Fruit fly (Drosophila melanogaster) whole organism, embryonic: ENCODE data around the gene CG43245.

ENCODE experiments used
- Atf-2 ChIP-seq: fragments of 200-800 bp; sonication (Bioruptor generic); optimal IDR thresholded peaks from 2 replicates; lab custom pipeline; 2016; ENCODE audit warnings: missing biosample characterization, missing genetic modification characterization
- CG11723 ChIP-seq: fragments of 200-800 bp; sonication (Bioruptor generic); optimal IDR thresholded peaks from 2 replicates; lab custom pipeline; 2017; ENCODE audit warnings: missing biosample characterization, mild to moderate bottlenecking, missing genetic modification characterization
- CG12104 ChIP-seq: fragments of 200-800 bp; sonication (Bioruptor generic); optimal IDR thresholded peaks from 3 replicates; lab custom pipeline; 2016; ENCODE audit warnings: missing biosample characterization, missing genetic modification characterization
- CG12391 ChIP-seq: fragments of 200-800 bp; sonication (Bioruptor generic); optimal IDR thresholded peaks from 3 replicates; lab custom pipeline; 2018; ENCODE audit warnings: missing biosample characterization, mild to moderate bottlenecking, missing genetic modification characterization, moderate library complexity
- CG13424 ChIP-seq: fragments of 200-800 bp; sonication (Bioruptor generic); optimal IDR thresholded peaks from 2 replicates; lab custom pipeline; 2019; ENCODE audit warnings: missing biosample characterization, mild to moderate bottlenecking, missing genetic modification characterization, moderate library complexity
- CG13624 ChIP-seq: fragments of 200-800 bp; sonication (Bioruptor generic); optimal IDR thresholded peaks from 2 replicates; lab custom pipeline; 2016; ENCODE audit warnings: missing biosample characterization, missing genetic modification characterization
- CG1529 ChIP-seq: fragments of 200-800 bp; sonication (Bioruptor generic); optimal IDR thresholded peaks from 3 replicates; lab custom pipeline; 2018; ENCODE audit warnings: missing biosample characterization, missing genetic modification characterization
- CG15601 ChIP-seq: fragments of 200-800 bp; sonication (Bioruptor generic); optimal IDR thresholded peaks from 3 replicates; lab custom pipeline; 2019; ENCODE audit warnings: missing biosample characterization, mild to moderate bottlenecking, missing genetic modification characterization, moderate library complexity
- CG1603 ChIP-seq: fragments of 200-800 bp; sonication (Bioruptor generic); optimal IDR thresholded peaks from 2 replicates; lab custom pipeline; 2019; ENCODE audit warnings: missing biosample characterization, mild to moderate bottlenecking, missing genetic modification characterization, moderate library complexity
- CG17328 ChIP-seq: fragments of 200-800 bp; sonication (Bioruptor generic); IDR thresholded peaks from 2 replicates; pipeline ENCODE4 v1.3.6; 2022; ENCODE audit warnings: missing biosample characterization, missing genetic modification characterization
- CG18011 ChIP-seq: fragments of 200-800 bp; sonication (Bioruptor generic); optimal IDR thresholded peaks from 2 replicates; lab custom pipeline; 2017; ENCODE audit warnings: missing biosample characterization, missing genetic modification characterization, mild to moderate bottlenecking, moderate library complexity, missing genotype
- CG2875 ChIP-seq: fragments of 200-800 bp; sonication (Bioruptor generic); optimal IDR thresholded peaks from 2 replicates; lab custom pipeline; 2017; ENCODE audit warnings: missing biosample characterization, mild to moderate bottlenecking, missing genetic modification characterization, missing genetic modification reagents
- CG3281 ChIP-seq: fragments of 200-800 bp; sonication (Bioruptor generic); optimal IDR thresholded peaks from 3 replicates; lab custom pipeline; 2017; ENCODE audit warnings: missing biosample characterization, mild to moderate bottlenecking, missing genetic modification characterization
- CG4820 ChIP-seq: fragments of 200-800 bp; sonication (Bioruptor generic); optimal IDR thresholded peaks from 3 replicates; lab custom pipeline; 2016; ENCODE audit warnings: missing biosample characterization, missing genetic modification characterization
- CG6175 ChIP-seq: fragments of 200-800 bp; sonication (Bioruptor generic); IDR thresholded peaks from 3 replicates; pipeline ENCODE4 v1.3.6; 2022; ENCODE audit warnings: missing biosample characterization, missing genetic modification characterization
- CG7357 ChIP-seq: fragments of 200-800 bp; sonication (Bioruptor generic); IDR thresholded peaks from 3 replicates; pipeline ENCODE4 v1.3.6; 2022; ENCODE audit warnings: missing biosample characterization, missing genetic modification characterization
- CG7556 ChIP-seq: fragments of 200-800 bp; sonication (Bioruptor generic); optimal IDR thresholded peaks from 2 replicates; lab custom pipeline; 2017; ENCODE audit warnings: missing biosample characterization, mild to moderate bottlenecking, missing genetic modification characterization
- CG7839 ChIP-seq: fragments of 200-800 bp; sonication (Bioruptor generic); optimal IDR thresholded peaks from 3 replicates; lab custom pipeline; 2018; ENCODE audit warnings: missing biosample characterization, mild to moderate bottlenecking, missing genetic modification characterization, moderate library complexity
- CG8089 ChIP-seq: fragments of 200-800 bp; sonication (Bioruptor generic); optimal IDR thresholded peaks from 3 replicates; lab custom pipeline; 2016; ENCODE audit warnings: missing biosample characterization, missing genetic modification characterization
- CG9215 ChIP-seq: fragments of 200-800 bp; sonication (Bioruptor generic); IDR thresholded peaks from 2 replicates; pipeline ENCODE4 v1.3.6; 2022; ENCODE audit warnings: missing biosample characterization, missing genetic modification characterization
- CG9797 ChIP-seq: fragments of 200-800 bp; sonication (Bioruptor generic); optimal IDR thresholded peaks from 3 replicates; lab custom pipeline; 2018; ENCODE audit warnings: missing biosample characterization, mild to moderate bottlenecking, missing genetic modification characterization
- CkIIα-i1 ChIP-seq: fragments of 200-800 bp; sonication (Bioruptor generic); IDR thresholded peaks from 2 replicates; pipeline ENCODE4 v1.3.6; 2022; ENCODE audit warnings: missing biosample characterization, missing genetic modification characterization
- CrebB ChIP-seq: fragments of 200-800 bp; sonication (Bioruptor generic); optimal IDR thresholded peaks from 3 replicates; lab custom pipeline; 2018; ENCODE audit warnings: missing biosample characterization, mild to moderate bottlenecking, missing genetic modification characterization
- Doc2 ChIP-seq: fragments of 200-800 bp; sonication (Bioruptor generic); IDR thresholded peaks from 2 replicates; pipeline ENCODE4 v1.3.6; 2022; ENCODE audit warnings: missing biosample characterization, missing genetic modification characterization
- E2f1 ChIP-seq: fragments of 200-800 bp; sonication (Bioruptor generic); IDR thresholded peaks from 2 replicates; pipeline ENCODE4 v1.3.6; 2022; ENCODE audit warnings: missing biosample characterization, missing genetic modification characterization
- HmgD ChIP-seq: fragments of 200-800 bp; sonication (Bioruptor generic); optimal IDR thresholded peaks from 3 replicates; lab custom pipeline; 2016; ENCODE audit warnings: missing biosample characterization, missing genetic modification characterization
- Lpt ChIP-seq: fragments of >200 bp; optimal IDR thresholded peaks from 2 replicates; lab custom pipeline; 2018; ENCODE audit warnings: missing biosample characterization, missing genetic modification characterization
- Med ChIP-seq: fragments of 200-800 bp; sonication (Bioruptor generic); peaks from one replicate; lab custom pipeline; 2016; ENCODE audit warnings: missing biosample characterization, missing genetic modification characterization, mild to moderate bottlenecking, inconsistent platforms, moderate library complexity
- Poxn ChIP-seq: fragments of 200-800 bp; sonication (Bioruptor generic); IDR thresholded peaks from 2 replicates; pipeline ENCODE4 v1.3.6; 2022; ENCODE audit warnings: missing biosample characterization, missing genetic modification characterization
- Xrp1 ChIP-seq: fragments of 200-800 bp; sonication (Bioruptor generic); IDR thresholded peaks from 2 replicates; pipeline ENCODE4 v1.3.6; 2022; ENCODE audit warnings: missing biosample characterization, missing genetic modification characterization
- abd-A ChIP-seq: fragments of 200-800 bp; sonication (Bioruptor generic); optimal IDR thresholded peaks from 3 replicates; lab custom pipeline; 2019; ENCODE audit warnings: missing biosample characterization, mild to moderate bottlenecking, missing genetic modification characterization, moderate library complexity
- ap ChIP-seq: fragments of 200-800 bp; sonication (Bioruptor generic); IDR thresholded peaks from 2 replicates; pipeline ENCODE4 v1.3.6; 2022; ENCODE audit warnings: missing biosample characterization, missing genetic modification characterization
- bab2 ChIP-seq: fragments of 200-800 bp; sonication (Bioruptor generic); optimal IDR thresholded peaks from 2 replicates; lab custom pipeline; 2016; ENCODE audit warnings: missing biosample characterization, missing genetic modification characterization
- chif ChIP-seq, 2 experiments: fragments of 200-800 bp; sonication (Bioruptor generic); optimal IDR thresholded peaks; 3 replicates each; lab custom pipeline; 2016; ENCODE audit warnings: missing biosample characterization in 2 of 2, missing genetic modification characterization in 2 of 2
- fd96Cb ChIP-seq: fragments of 200-800 bp; sonication (Bioruptor generic); optimal IDR thresholded peaks from 2 replicates; lab custom pipeline; 2018; ENCODE audit warnings: missing biosample characterization, mild to moderate bottlenecking, missing genetic modification characterization, moderate library complexity
- grau ChIP-seq: fragments of 200-800 bp; optimal IDR thresholded peaks from 3 replicates; lab custom pipeline; 2019; ENCODE audit warnings: missing biosample characterization, mild to moderate bottlenecking, missing genetic modification characterization, moderate library complexity
- hkb ChIP-seq, 2 experiments: fragments of 200-800 bp in 1 of 2; fragments of >200 bp in 1 of 2; sonication (Bioruptor generic) in 1 of 2; IDR thresholded peaks in 1 of 2; optimal IDR thresholded peaks in 1 of 2; 2 replicates each; pipeline versions ENCODE4 v1.3.6 to Lab custom; 2017 to 2022; ENCODE audit warnings: missing biosample characterization in 1 of 2, missing genetic modification characterization in 1 of 2
- lmd ChIP-seq: fragments of 200-800 bp; sonication (Bioruptor generic); IDR thresholded peaks from 2 replicates; pipeline ENCODE4 v1.3.6; 2022; ENCODE audit warnings: missing biosample characterization, missing genetic modification characterization
- mirr ChIP-seq: fragments of 200-800 bp; sonication (Bioruptor generic); optimal IDR thresholded peaks from 3 replicates; lab custom pipeline; 2018; ENCODE audit warnings: missing biosample characterization, mild to moderate bottlenecking, missing genetic modification characterization
- org-1 ChIP-seq: fragments of 200-800 bp; sonication (Bioruptor generic); optimal IDR thresholded peaks from 2 replicates; lab custom pipeline; 2017; ENCODE audit warnings: missing biosample characterization, missing genetic modification characterization
- sd ChIP-seq: fragments of 200-800 bp; sonication (Bioruptor generic); optimal IDR thresholded peaks from 3 replicates; lab custom pipeline; 2018; ENCODE audit warnings: missing biosample characterization, mild to moderate bottlenecking, missing genetic modification characterization, moderate library complexity
- sisA ChIP-seq: fragments of 200-800 bp; sonication (Bioruptor generic); IDR thresholded peaks from 2 replicates; pipeline ENCODE4 v1.3.6; 2022; ENCODE audit warnings: missing biosample characterization, missing genetic modification characterization
- so ChIP-seq: fragments of 200-800 bp; sonication (Bioruptor generic); IDR thresholded peaks from 3 replicates; pipeline ENCODE4 v1.3.6; 2022; ENCODE audit warnings: missing biosample characterization, missing genetic modification characterization
- stwl ChIP-seq: fragments of 200-800 bp; sonication (Bioruptor generic); optimal IDR thresholded peaks from 3 replicates; lab custom pipeline; 2018; ENCODE audit warnings: missing biosample characterization, mild to moderate bottlenecking, missing genetic modification characterization, moderate library complexity
- tap ChIP-seq: fragments of 200-800 bp; optimal IDR thresholded peaks from 3 replicates; lab custom pipeline; 2019; ENCODE audit warnings: missing biosample characterization, mild to moderate bottlenecking, missing genetic modification characterization, moderate library complexity
- tgo ChIP-seq: fragments of 200-800 bp; sonication (Bioruptor generic); IDR thresholded peaks from 3 replicates; pipeline ENCODE4 v1.3.6; 2022; ENCODE audit warnings: missing biosample characterization, missing genetic modification characterization
- toy ChIP-seq: fragments of 200-800 bp; sonication (Bioruptor generic); IDR thresholded peaks from 2 replicates; pipeline ENCODE4 v1.3.6; 2022; ENCODE audit warnings: missing biosample characterization, missing genetic modification characterization
- trem ChIP-seq: fragments of 200-800 bp; optimal IDR thresholded peaks from 3 replicates; lab custom pipeline; 2019; ENCODE audit warnings: missing biosample characterization, mild to moderate bottlenecking, missing genetic modification characterization, moderate library complexity
- wor ChIP-seq: fragments of 200-800 bp; sonication (Bioruptor generic); IDR thresholded peaks from 2 replicates; pipeline ENCODE4 v1.3.6; 2022; ENCODE audit warnings: missing biosample characterization, missing genetic modification characterization
- yki ChIP-seq: fragments of >200 bp; optimal IDR thresholded peaks from 3 replicates; lab custom pipeline; 2018

CG43245 gene

DNA sequence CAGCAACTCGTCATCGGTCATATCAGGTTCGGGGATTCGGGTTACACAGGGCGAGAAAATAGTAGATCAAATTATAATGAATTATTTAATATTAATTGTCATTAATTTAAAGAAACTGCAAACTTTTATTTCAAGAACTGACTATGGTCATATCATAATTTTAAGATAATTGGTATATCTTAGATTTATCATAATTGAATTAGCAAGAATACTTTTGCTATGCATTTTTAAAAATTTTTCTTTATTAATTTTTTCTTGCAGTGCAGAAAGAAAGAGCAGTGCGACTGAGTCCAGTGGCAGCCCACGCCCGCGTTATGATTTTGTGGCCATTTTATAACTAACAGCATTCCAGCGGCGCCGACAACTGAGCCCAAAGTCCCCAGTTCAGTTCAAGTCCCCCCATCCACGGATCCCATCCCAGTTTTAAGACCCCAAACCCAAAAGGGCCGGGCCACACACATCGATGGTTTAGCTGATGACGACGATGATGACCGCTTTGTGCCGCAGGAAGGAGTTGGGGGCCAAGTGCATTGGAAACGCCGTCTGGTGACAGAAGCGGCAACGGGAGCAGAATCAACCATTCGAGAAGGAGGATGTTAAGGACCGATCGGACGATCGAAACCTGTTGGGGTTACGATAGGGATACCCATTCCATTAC, 931 bp downstream of the CG43245 start (continued):
- TF ChIP-seq Atf-2 (GFP tag; lab: Kevin White, UChicago) (peak; percentile 27), CrebB (no peak), CG9215 (0 out of 2 replicates have a peak, but pooled peaks have one; percentile 35), CG11723 (GFP tag; lab: Kevin White, UChicago) (peak; percentile 28), CG7357 (no peak; the same call in 2 of the 3 replicates), CG3281 (peak; percentile 43), toy (GFP tag; lab: Robert Waterston, UW) (no peak), CG7839 (tag; lab: Kevin White, UChicago) (peak; percentile 79), CG12391 (tag; lab: Kevin White, UChicago) (peak; percentile 85), sisA (GFP tag; lab: Robert Waterston, UW) (peak; percentile 33; the same call in 1 of the 2 replicates), abd-A (no peak), CG8089 (no peak), fd96Cb (tag; lab: Kevin White, UChicago) (peak; percentile 72), E2f1 (GFP tag; lab: Robert Waterston, UW) (peak; percentile 57; the same call in 1 of the 2 replicates), org-1 (GFP tag; lab: Kevin White, UChicago) (peak; percentile 37), hkb (optimal IDR thresholded peaks at IDR 0.05; lab: Kevin White, UChicago) (no peak), hkb (GFP tag; IDR thresholded peaks at IDR 0.05; lab: Robert Waterston, UW) (peak; percentile 29; the same call in 1 of the 2 replicates), yki (lab: Kevin White, UChicago) (no peak), lmd (peak; percentile 42), CG1603 (peak; percentile 12), stwl (tag; lab: Kevin White, UChicago) (peak; percentile 24), CG7556 (GFP tag; lab: Kevin White, UChicago) (peak; percentile 76), CG2875 (GFP tag; lab: Kevin White, UChicago) (peak; percentile 59), CG13624 (GFP tag; lab: Kevin White, UChicago) (no peak), chif (GFP tag; optimal IDR thresholded peaks at IDR 0.05; lab: Kevin White, UChicago) (peak in 1 of 2 experiments; percentile 10), CG12104 (peak; percentile 64), tgo (GFP tag; lab: Robert Waterston, UW) (peak; percentile 53; the same call in 1 of the 3 replicates), CG1529 (GFP tag; lab: Kevin White, UChicago) (peak; percentile 49), tap (tag; lab: Kevin White, UChicago) (peak; percentile 56), Xrp1 (peak; percentile 90), CG4820 (peak; percentile 61), mirr (GFP tag; lab: Kevin White, UChicago) (no peak), Med (GFP tag; lab: Kevin White, UChicago) (peak; percentile 59), Lpt (no peak), Doc2 (no peak), CG6175 (GFP tag; lab: Robert Waterston, UW) (no peak), CG13424 (peak; percentile 71), wor (GFP tag; lab: Robert Waterston, UW) (peak; percentile 48), CG9797 (peak; percentile 2), ap (GFP tag; lab: Robert Waterston, UW) (0 out of 2 replicates have a peak, but pooled peaks have one; percentile 14), sd (tag; lab: Kevin White, UChicago) (peak; percentile 49), CG17328 (GFP tag; lab: Robert Waterston, UW) (peak; percentile 62), CG15601 (peak; percentile 87), bab2 (GFP tag; lab: Kevin White, UChicago) (peak; percentile 8), grau (tag; lab: Kevin White, UChicago) (peak; percentile 80), CkIIα-i1 (no peak), trem (peak; percentile 84), so (GFP tag; lab: Robert Waterston, UW) (0 out of 3 replicates have a peak, but pooled peaks have one; percentile 13), HmgD (GFP tag; lab: Kevin White, UChicago) (no peak), CG18011 (GFP tag; lab: Kevin White, UChicago) (no peak), Poxn (GFP tag; lab: Robert Waterston, UW) (no peak)
